Fruit fly (Drosophila melanogaster): Measurements from ENCODE around the gene CG5399.

DNA sequence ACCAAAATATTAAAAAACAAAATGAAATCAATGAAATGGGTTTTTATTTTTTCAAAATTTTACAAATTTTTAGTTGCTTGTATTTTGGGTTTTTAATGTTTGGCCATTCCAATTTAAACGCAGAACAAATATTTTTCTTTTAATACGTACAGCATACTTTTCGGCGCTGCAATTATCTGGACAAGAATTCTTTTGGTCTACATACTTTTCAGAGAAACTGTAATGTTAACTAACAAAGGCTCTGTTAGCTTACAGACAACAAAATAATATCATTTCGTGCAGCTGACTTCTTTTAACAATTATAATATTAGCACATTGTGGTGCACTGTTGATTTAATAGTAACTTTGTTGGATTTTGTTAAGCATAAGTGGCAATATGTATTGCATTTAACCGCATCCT is 6.6 kb upstream of the CG5399 start:
- TF ChIP-seq CG6808 (GFP tag; optimal IDR thresholded peaks at IDR 0.05) (no peak), CG34406 (GFP tag; optimal IDR thresholded peaks at IDR 0.05) (no peak), CG31627 (GFP tag; optimal IDR thresholded peaks at IDR 0.05) (no peak), CG1621 (tag; optimal IDR thresholded peaks at IDR 0.05) (no peak), Blimp-1 (GFP tag; optimal IDR thresholded peaks at IDR 0.05) (no peak), Ets21C (GFP tag; optimal IDR thresholded peaks at IDR 0.05) (no peak), svp (GFP tag) (no peak), acj6 (GFP tag; optimal IDR thresholded peaks at IDR 0.05) (no peak), CG6792 (GFP tag; optimal IDR thresholded peaks at IDR 0.05) (no peak), Ets96B (tag; optimal IDR thresholded peaks at IDR 0.05) (no peak), CG8632 (GFP tag; optimal IDR thresholded peaks at IDR 0.05) (no peak)
